Fruit fly (Drosophila melanogaster) whole organism, embryonic: Measurements from ENCODE around the gene CG12289.
A peak's percentile ranks its signal among the peaks of the same experiment; 100 is the strongest.

ENCODE experiments used
- Abd-B ChIP-seq: fragments of 200-800 bp; sonication (Bioruptor generic); optimal IDR thresholded peaks from 2 replicates; lab custom pipeline; 2018; ENCODE audit warnings: missing biosample characterization, mild to moderate bottlenecking, missing genetic modification characterization, moderate library complexity
- B-H1 ChIP-seq: fragments of 200-800 bp; sonication (Bioruptor generic); IDR thresholded peaks from 3 replicates; pipeline ENCODE4 v1.3.6; 2022; ENCODE audit warnings: missing biosample characterization, missing genetic modification characterization
- Bgb ChIP-seq: fragments of 200-800 bp; sonication (Bioruptor generic); IDR thresholded peaks from 2 replicates; pipeline ENCODE4 v1.3.6; 2022; ENCODE audit warnings: missing biosample characterization, missing genetic modification characterization; ENCODE audit not compliant: partially characterized antibody
- CG10209 ChIP-seq: fragments of 200-800 bp; sonication (Bioruptor generic); optimal IDR thresholded peaks from 3 replicates; lab custom pipeline; 2017; ENCODE audit warnings: missing biosample characterization, mild to moderate bottlenecking, missing genetic modification characterization, missing genetic modification reagents
- CG10431 ChIP-seq: fragments of 200-800 bp; sonication (Bioruptor generic); optimal IDR thresholded peaks from 3 replicates; lab custom pipeline; 2018; ENCODE audit warnings: missing biosample characterization, mild to moderate bottlenecking, missing genetic modification characterization
- CG11085 ChIP-seq: fragments of 200-800 bp; sonication (Bioruptor generic); IDR thresholded peaks from 2 replicates; pipeline ENCODE4 v1.3.6; 2022; ENCODE audit warnings: missing biosample characterization, missing genetic modification characterization
- CG11695 ChIP-seq: fragments of 200-800 bp; sonication (Bioruptor generic); IDR thresholded peaks from 3 replicates; pipeline ENCODE4 v1.3.6; 2022; ENCODE audit warnings: missing biosample characterization, missing genetic modification characterization
- CG12071 ChIP-seq: fragments of 200-800 bp; sonication (Bioruptor generic); optimal IDR thresholded peaks from 3 replicates; lab custom pipeline; 2018; ENCODE audit warnings: missing biosample characterization, mild to moderate bottlenecking, missing genetic modification characterization
- CG12942 ChIP-seq: fragments of 200-800 bp; sonication (Bioruptor generic); optimal IDR thresholded peaks from 3 replicates; lab custom pipeline; 2016; ENCODE audit warnings: missing biosample characterization, missing genetic modification characterization
- CG14965 ChIP-seq: fragments of 200-800 bp; sonication (Bioruptor generic); optimal IDR thresholded peaks from 2 replicates; lab custom pipeline; 2016; ENCODE audit warnings: missing biosample characterization, missing genetic modification characterization, borderline replicate concordance
- CG17186 ChIP-seq: fragments of 200-800 bp; sonication (Bioruptor generic); optimal IDR thresholded peaks from 3 replicates; lab custom pipeline; 2017; ENCODE audit warnings: missing biosample characterization, missing genetic modification reagents, missing genetic modification characterization
- CG17359 ChIP-seq: fragments of 200-800 bp; sonication (Bioruptor generic); optimal IDR thresholded peaks from 3 replicates; lab custom pipeline; 2018; ENCODE audit warnings: missing biosample characterization, mild to moderate bottlenecking, missing genetic modification characterization, moderate library complexity
- CG17385 ChIP-seq: fragments of 200-800 bp; sonication (Bioruptor generic); optimal IDR thresholded peaks from 3 replicates; lab custom pipeline; 2018; ENCODE audit warnings: missing biosample characterization, mild to moderate bottlenecking, missing genetic modification characterization
- CG2889 ChIP-seq: fragments of 200-800 bp; sonication (Bioruptor generic); IDR thresholded peaks from 3 replicates; pipeline ENCODE4 v1.3.6; 2022; ENCODE audit warnings: missing biosample characterization, missing genetic modification characterization
- CG3163 ChIP-seq: fragments of 200-800 bp; sonication (Bioruptor generic); optimal IDR thresholded peaks from 3 replicates; lab custom pipeline; 2016; ENCODE audit warnings: missing biosample characterization, missing genetic modification characterization
- CG6689 ChIP-seq: fragments of 200-800 bp; sonication (Bioruptor generic); IDR thresholded peaks from 2 replicates; pipeline ENCODE4 v1.3.6; 2022; ENCODE audit warnings: missing biosample characterization, missing genetic modification characterization
- CG8944 ChIP-seq: fragments of 200-800 bp; sonication (Bioruptor generic); optimal IDR thresholded peaks from 3 replicates; lab custom pipeline; 2016; ENCODE audit warnings: missing biosample characterization, missing genetic modification characterization
- Dbx ChIP-seq: fragments of 200-800 bp; sonication (Bioruptor generic); IDR thresholded peaks from 3 replicates; pipeline ENCODE4 v1.3.6; 2022; ENCODE audit warnings: missing biosample characterization, missing genetic modification characterization
- ERR ChIP-seq: fragments of 200-800 bp; sonication (Bioruptor generic); optimal IDR thresholded peaks from 2 replicates; lab custom pipeline; 2016; ENCODE audit warnings: missing biosample characterization, missing genetic modification characterization
- Gsc ChIP-seq: fragments of 200-800 bp; sonication (Bioruptor generic); IDR thresholded peaks from 2 replicates; pipeline ENCODE4 v1.3.6; 2022; ENCODE audit warnings: missing biosample characterization, missing genetic modification characterization
- HLH3B ChIP-seq: fragments of 200-800 bp; sonication (Bioruptor generic); IDR thresholded peaks from 2 replicates; pipeline ENCODE4 v1.3.6; 2022; ENCODE audit warnings: missing biosample characterization, missing genetic modification characterization
- HLHmδ ChIP-seq: fragments of 200-800 bp; sonication (Bioruptor generic); optimal IDR thresholded peaks from 2 replicates; lab custom pipeline; 2018; ENCODE audit warnings: missing biosample characterization, mild to moderate bottlenecking, missing genetic modification characterization, moderate library complexity
- Lhr ChIP-seq: fragments of 200-800 bp; sonication (Bioruptor generic); optimal IDR thresholded peaks from 3 replicates; lab custom pipeline; 2017; ENCODE audit warnings: mild to moderate bottlenecking, missing biosample characterization, missing genetic modification reagents, missing genetic modification characterization
- Max ChIP-seq: fragments of 200-800 bp; sonication (Bioruptor generic); optimal IDR thresholded peaks from 2 replicates; lab custom pipeline; 2016; ENCODE audit warnings: missing biosample characterization, mild to moderate bottlenecking, missing genetic modification characterization
- Myb ChIP-seq: fragments of 200-800 bp; sonication (Bioruptor generic); optimal IDR thresholded peaks from 2 replicates; lab custom pipeline; 2016; ENCODE audit warnings: missing biosample characterization, missing genetic modification characterization
- NC2β ChIP-seq: fragments of 200-800 bp; sonication (Bioruptor generic); optimal IDR thresholded peaks from 2 replicates; lab custom pipeline; 2016; ENCODE audit warnings: missing biosample characterization, missing genetic modification characterization
- Sox102F ChIP-seq: fragments of 200-800 bp; sonication (Bioruptor generic); optimal IDR thresholded peaks from 2 replicates; lab custom pipeline; 2018; ENCODE audit warnings: missing biosample characterization, mild to moderate bottlenecking, missing genetic modification characterization, moderate library complexity
- Ssrp ChIP-seq: fragments of 200-800 bp; sonication (Bioruptor generic); optimal IDR thresholded peaks from 2 replicates; lab custom pipeline; 2018; ENCODE audit warnings: missing biosample characterization, mild to moderate bottlenecking, missing genetic modification characterization, moderate library complexity
- Usf ChIP-seq: fragments of 200-800 bp; sonication (Bioruptor generic); optimal IDR thresholded peaks from 2 replicates; lab custom pipeline; 2017; ENCODE audit warnings: missing genotype, missing biosample characterization, missing genetic modification characterization
- Xrp1 ChIP-seq: fragments of 200-800 bp; sonication (Bioruptor generic); IDR thresholded peaks from 2 replicates; pipeline ENCODE4 v1.3.6; 2022; ENCODE audit warnings: missing biosample characterization, missing genetic modification characterization
- amos ChIP-seq: fragments of 200-800 bp; sonication (Bioruptor generic); IDR thresholded peaks from 2 replicates; pipeline ENCODE4 v1.3.6; 2022; ENCODE audit warnings: missing biosample characterization, missing genetic modification characterization; ENCODE audit not compliant: partially characterized antibody
- aop ChIP-seq: fragments of 200-800 bp; sonication (Bioruptor generic); IDR thresholded peaks from 2 replicates; pipeline ENCODE4 v1.3.6; 2022; ENCODE audit warnings: missing biosample characterization, missing genetic modification characterization
- cato ChIP-seq: fragments of 200-800 bp; sonication (Bioruptor generic); optimal IDR thresholded peaks from 2 replicates; lab custom pipeline; 2016; ENCODE audit warnings: missing biosample characterization, missing genetic modification characterization, borderline replicate concordance
- chm ChIP-seq: fragments of 200-800 bp; sonication (Bioruptor generic); IDR thresholded peaks from 2 replicates; pipeline ENCODE4 v1.3.6; 2022; ENCODE audit warnings: missing biosample characterization, missing genetic modification characterization
- danr ChIP-seq: fragments of 200-800 bp; sonication (Bioruptor generic); IDR thresholded peaks from 2 replicates; pipeline ENCODE4 v1.3.6; 2022; ENCODE audit warnings: missing biosample characterization, missing genetic modification characterization
- dati ChIP-seq: fragments of 200-800 bp; sonication (Bioruptor generic); IDR thresholded peaks from 2 replicates; pipeline ENCODE4 v1.3.6; 2022; ENCODE audit warnings: missing biosample characterization, missing genetic modification characterization
- exex ChIP-seq: fragments of 200-800 bp; sonication (Bioruptor generic); optimal IDR thresholded peaks from 4 replicates; lab custom pipeline; 2018; ENCODE audit warnings: missing biosample characterization, mild to moderate bottlenecking, missing genetic modification characterization, moderate library complexity
- ham ChIP-seq: fragments of 200-800 bp; sonication (Bioruptor generic); IDR thresholded peaks from 2 replicates; pipeline ENCODE4 v1.3.6; 2022; ENCODE audit warnings: missing biosample characterization, missing genetic modification characterization
- her ChIP-seq: fragments of 200-800 bp; sonication (Bioruptor generic); optimal IDR thresholded peaks from 2 replicates; lab custom pipeline; 2016; ENCODE audit warnings: missing biosample characterization, missing genetic modification characterization
- nerfin-2 ChIP-seq: fragments of 200-800 bp; sonication (Bioruptor generic); IDR thresholded peaks from 2 replicates; pipeline ENCODE4 v1.3.6; 2022; ENCODE audit warnings: missing biosample characterization, missing genetic modification characterization; ENCODE audit not compliant: partially characterized antibody
- pan ChIP-seq, 4 experiments: fragments of >200 bp in 3 of 4; fragments of 200-800 bp in 1 of 4; sonication (Bioruptor generic) in 1 of 4; optimal IDR thresholded peaks in 3 of 4; IDR thresholded peaks in 1 of 4; 2 replicates each; pipeline versions ENCODE4 v1.3.6 to Lab custom; 2017 to 2022; ENCODE audit warnings: missing biosample characterization in 2 of 4, missing genetic modification characterization in 2 of 4, mixed read lengths in 1 of 4
- rib ChIP-seq: fragments of 200-800 bp; sonication (Bioruptor generic); IDR thresholded peaks from 2 replicates; pipeline ENCODE4 v1.3.6; 2022; ENCODE audit warnings: missing biosample characterization, missing genetic modification characterization
- sens ChIP-seq: fragments of 200-800 bp; sonication (Bioruptor generic); peaks from one replicate; lab custom pipeline; 2016; ENCODE audit warnings: missing biosample characterization, missing genetic modification characterization
- sob ChIP-seq: fragments of 200-800 bp; sonication (Bioruptor generic); IDR thresholded peaks from 2 replicates; pipeline ENCODE4 v1.3.6; 2022; ENCODE audit warnings: missing biosample characterization, missing genetic modification characterization
- ssp ChIP-seq: fragments of 200-800 bp; sonication (Bioruptor generic); IDR thresholded peaks from 2 replicates; pipeline ENCODE4 v1.3.6; 2022; ENCODE audit warnings: missing biosample characterization, missing genetic modification characterization
- tin ChIP-seq: fragments of 200-800 bp; sonication (Bioruptor generic); optimal IDR thresholded peaks from 3 replicates; lab custom pipeline; 2016; ENCODE audit warnings: missing biosample characterization, missing genetic modification characterization
- tna ChIP-seq: fragments of 200-800 bp; sonication (Bioruptor generic); IDR thresholded peaks from 2 replicates; pipeline ENCODE4 v1.3.6; 2022; ENCODE audit warnings: missing biosample characterization, missing genetic modification characterization; ENCODE audit not compliant: partially characterized antibody
- twi ChIP-seq: fragments of 200-800 bp; optimal IDR thresholded peaks from 2 replicates; lab custom pipeline; 2019; ENCODE audit warnings: missing biosample characterization, mild to moderate bottlenecking, missing genetic modification characterization, moderate library complexity
- tx ChIP-seq: fragments of 200-800 bp; sonication (Bioruptor generic); optimal IDR thresholded peaks from 2 replicates; lab custom pipeline; 2016; ENCODE audit warnings: missing biosample characterization, missing genetic modification characterization
- unc-4 ChIP-seq: fragments of 200-800 bp; sonication (Bioruptor generic); IDR thresholded peaks from 2 replicates; pipeline ENCODE4 v1.3.6; 2022; ENCODE audit warnings: missing biosample characterization, missing genetic modification characterization; ENCODE audit not compliant: partially characterized antibody

The CG12289 gene

DNA sequence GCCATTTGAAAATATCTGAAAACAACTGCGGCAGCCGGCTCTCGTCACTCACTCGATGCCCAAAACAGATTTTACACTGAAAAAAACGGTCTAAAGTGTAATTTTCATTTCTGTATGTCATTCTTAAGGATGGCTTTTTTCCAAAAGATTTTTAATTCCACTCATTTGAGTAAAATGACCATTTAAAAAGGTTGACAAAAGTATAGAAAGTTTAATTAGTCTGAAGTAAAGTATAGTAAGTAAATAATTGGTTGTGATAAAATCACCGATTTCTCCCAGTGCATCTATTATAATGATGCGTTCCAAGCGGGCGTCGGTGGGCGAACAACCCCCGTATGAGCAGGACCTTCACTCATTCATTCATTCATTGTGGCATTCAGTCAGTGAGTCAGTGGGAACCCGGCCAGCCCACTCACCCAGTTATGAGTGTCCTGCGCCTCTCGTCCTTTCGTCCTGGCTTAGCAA lies 35.9 kb downstream of the CG12289 start (continued):
- TF ChIP-seq unc-4 (GFP tag; lab: Robert Waterston, UW) (no peak), ERR (GFP tag; lab: Kevin White, UChicago) (no peak), sens (GFP tag; lab: Kevin White, UChicago) (peak; percentile 98), NC2β (GFP tag; lab: Kevin White, UChicago) (peak; percentile 45), CG12071 (peak; percentile 24), Ssrp (tag; lab: Kevin White, UChicago) (peak; percentile 79), pan (optimal IDR thresholded peaks at IDR 0.05; lab: Kevin White, UChicago) (no peak), pan (GFP tag; optimal IDR thresholded peaks at IDR 0.05 in 1 of 2, IDR thresholded peaks at IDR 0.05 in 1 of 2) (peak in 1 of 2 experiments; percentile 76), danr (peak; percentile 49; the same call in 1 of the 2 replicates), Abd-B (GFP tag; lab: Kevin White, UChicago) (peak; percentile 45), CG10209 (GFP tag; lab: Kevin White, UChicago) (peak; percentile 65), rib (GFP tag; lab: Robert Waterston, UW) (no peak), CG17186 (GFP tag; lab: Kevin White, UChicago) (peak; percentile 16), CG8944 (peak; percentile 31), Myb (GFP tag; lab: Kevin White, UChicago) (peak; percentile 40), CG17385 (peak; percentile 54), aop (GFP tag; lab: Robert Waterston, UW) (0 out of 2 replicates have a peak, but pooled peaks have one; percentile 23), her (GFP tag; lab: Kevin White, UChicago) (no peak), sob (GFP tag; lab: Robert Waterston, UW) (peak; percentile 67), CG6689 (GFP tag; lab: Robert Waterston, UW) (peak; percentile 88), exex (tag; lab: Kevin White, UChicago) (peak; percentile 29), Sox102F (GFP tag; lab: Kevin White, UChicago) (peak; percentile 66), Max (GFP tag; lab: Kevin White, UChicago) (peak; percentile 52), CG17359 (tag; lab: Kevin White, UChicago) (peak; percentile 82), CG11695 (GFP tag; lab: Robert Waterston, UW) (peak; percentile 86), Bgb (GFP tag; lab: Robert Waterston, UW) (no peak), CG12942 (peak; percentile 32), CG10431 (GFP tag; lab: Kevin White, UChicago) (peak; percentile 59), tna (no peak), B-H1 (GFP tag; lab: Robert Waterston, UW) (peak; percentile 66), ssp (GFP tag; lab: Robert Waterston, UW) (peak; percentile 77), Gsc (no peak; the same call in 1 of the 2 replicates), Dbx (0 out of 3 replicates have a peak, but pooled peaks have one; percentile 24), amos (GFP tag; lab: Robert Waterston, UW) (no peak), dati (peak; percentile 46), CG11085 (GFP tag; lab: Robert Waterston, UW) (0 out of 2 replicates have a peak, but pooled peaks have one; percentile 32), nerfin-2 (no peak), twi (tag; lab: Kevin White, UChicago) (no peak), HLHmδ (GFP tag; lab: Kevin White, UChicago) (no peak), tx (GFP tag; lab: Kevin White, UChicago) (peak; percentile 11), HLH3B (GFP tag; lab: Robert Waterston, UW) (peak; percentile 80), CG14965 (peak; percentile 24), Xrp1 (GFP tag; lab: Robert Waterston, UW) (peak; percentile 95), chm (GFP tag; lab: Robert Waterston, UW) (peak; percentile 70; the same call in 1 of the 2 replicates), CG2889 (GFP tag; lab: Robert Waterston, UW) (0 out of 3 replicates have a peak, but pooled peaks have one; percentile 11), ham (no peak), tin (peak; percentile 75), Usf (GFP tag; lab: Kevin White, UChicago) (peak; percentile 5), cato (GFP tag; lab: Kevin White, UChicago) (no peak), Lhr (GFP tag; lab: Kevin White, UChicago) (peak; percentile 46), CG3163 (GFP tag; lab: Kevin White, UChicago) (peak; percentile 20)
